Fruit fly (Drosophila melanogaster) whole organism, pupa: ENCODE results near the gene CG1074.

ENCODE experiments used
- CG10348 ChIP-seq: fragments of 200-800 bp; sonication (Bioruptor generic); IDR thresholded peaks from 2 replicates; pipeline ENCODE4 v1.3.6; 2022; ENCODE audit warnings: missing biosample characterization, missing genetic modification characterization
- CG14655 ChIP-seq: fragments of 200-800 bp; sonication (Bioruptor generic); optimal IDR thresholded peaks from 3 replicates; lab custom pipeline; 2017; ENCODE audit warnings: mild to moderate bottlenecking, missing biosample characterization, missing genetic modification reagents, missing genetic modification characterization
- CG15710 ChIP-seq: fragments of 200-800 bp; sonication (Bioruptor generic); optimal IDR thresholded peaks from 2 replicates; lab custom pipeline; 2018; ENCODE audit warnings: missing biosample characterization, mild to moderate bottlenecking, missing genetic modification characterization, moderate library complexity
- CG34367 ChIP-seq: fragments of 200-800 bp; sonication (Bioruptor generic); optimal IDR thresholded peaks from 2 replicates; lab custom pipeline; 2018; ENCODE audit warnings: missing biosample characterization, mild to moderate bottlenecking, missing genetic modification characterization
- CG8159 ChIP-seq: fragments of 200-800 bp; sonication (Bioruptor generic); optimal IDR thresholded peaks from 3 replicates; lab custom pipeline; 2018; ENCODE audit warnings: missing biosample characterization, mild to moderate bottlenecking, missing genetic modification characterization, moderate library complexity
- CG9948 ChIP-seq: fragments of 200-800 bp; sonication (Bioruptor generic); optimal IDR thresholded peaks from 2 replicates; lab custom pipeline; 2018; ENCODE audit warnings: missing biosample characterization, mild to moderate bottlenecking, missing genetic modification characterization, moderate library complexity
- fd96Ca ChIP-seq: fragments of 200-800 bp; sonication (Bioruptor generic); IDR thresholded peaks from 3 replicates; pipeline ENCODE4 v1.3.6; 2022; ENCODE audit warnings: missing biosample characterization, missing genetic modification characterization

DNA sequence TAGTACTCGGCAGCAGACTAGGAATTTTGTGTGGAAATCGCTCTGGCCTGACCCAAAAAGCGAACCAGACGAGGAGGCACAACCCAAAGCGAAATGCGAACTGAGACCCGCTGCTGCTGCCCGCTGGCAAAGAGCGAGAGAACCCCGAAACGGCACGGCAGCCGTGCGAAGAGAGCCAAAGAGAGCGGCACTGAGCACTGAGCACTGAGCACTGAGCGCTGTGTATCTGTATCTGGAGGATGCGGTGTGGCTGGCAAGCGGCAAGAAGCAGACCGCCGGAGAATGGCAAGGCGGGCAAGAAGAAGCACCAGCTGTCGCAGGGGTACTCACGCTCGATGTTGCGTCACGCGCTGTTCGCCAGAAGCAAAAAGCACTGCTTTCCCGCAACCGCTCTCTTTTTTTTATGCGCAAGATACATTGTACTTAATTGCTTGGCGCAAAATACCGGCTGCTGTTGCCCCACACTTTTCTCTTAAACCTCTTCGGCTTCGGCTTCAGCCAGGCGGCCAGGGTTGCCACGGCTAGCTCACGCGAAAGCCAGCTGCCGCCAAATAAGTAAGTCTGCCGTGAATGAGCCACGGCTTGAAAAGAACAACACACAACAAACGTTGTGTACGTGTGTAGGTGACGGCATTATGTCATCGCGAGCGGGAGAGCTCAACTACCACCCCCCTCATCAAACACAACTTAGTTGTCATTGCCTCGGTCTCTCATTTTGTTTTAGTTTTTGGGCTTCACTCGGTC lies 19.6 kb downstream of the CG1074 start:
- no peak for TF ChIP-seq CG9948 (tag; lab: Kevin White, UChicago)
- TF ChIP-seq CG14655 = peak; percentile 13
- no peak for TF ChIP-seq CG15710 (tag; lab: Kevin White, UChicago)
- peak; percentile 68; the same call in 1 of the 3 replicates for TF ChIP-seq fd96Ca (GFP tag; lab: Robert Waterston, UW)
- no peak for TF ChIP-seq CG34367 (tag; lab: Kevin White, UChicago)
- TF ChIP-seq CG10348 (GFP tag; lab: Robert Waterston, UW) = no peak
- peak; percentile 25 for TF ChIP-seq CG8159 (tag; lab: Kevin White, UChicago)
